Fruit fly (Drosophila melanogaster) whole organism, embryonic: ENCODE measurements around the gene mRRF2.

Source experiments
- ATbp ChIP-seq: fragments of 200-800 bp; sonication (Bioruptor generic); optimal IDR thresholded peaks from 2 replicates; lab custom pipeline; 2017; ENCODE audit warnings: missing biosample characterization, mild to moderate bottlenecking, missing genetic modification characterization, missing genetic modification reagents
- CG10959 ChIP-seq: fragments of 200-800 bp; sonication (Bioruptor generic); IDR thresholded peaks from 2 replicates; pipeline ENCODE4 v1.3.6; 2022; ENCODE audit warnings: missing biosample characterization, missing genetic modification characterization
- CG11504 ChIP-seq: fragments of 200-800 bp; sonication (Bioruptor generic); optimal IDR thresholded peaks from 3 replicates; lab custom pipeline; 2019; ENCODE audit warnings: missing biosample characterization, mild to moderate bottlenecking, missing genetic modification characterization, moderate library complexity
- CG11695 ChIP-seq: fragments of 200-800 bp; sonication (Bioruptor generic); IDR thresholded peaks from 3 replicates; pipeline ENCODE4 v1.3.6; 2022; ENCODE audit warnings: missing biosample characterization, missing genetic modification characterization
- CG12769 ChIP-seq: fragments of 200-800 bp; sonication (Bioruptor generic); optimal IDR thresholded peaks from 2 replicates; lab custom pipeline; 2019; ENCODE audit warnings: missing biosample characterization, mild to moderate bottlenecking, missing genetic modification characterization, moderate library complexity
- CG13287 ChIP-seq: fragments of 200-800 bp; sonication (Bioruptor generic); IDR thresholded peaks from 2 replicates; pipeline ENCODE4 v1.3.6; 2022; ENCODE audit warnings: missing biosample characterization, missing genetic modification characterization; ENCODE audit not compliant: partially characterized antibody
- CG13775 ChIP-seq: fragments of 200-800 bp; sonication (Bioruptor generic); optimal IDR thresholded peaks from 3 replicates; lab custom pipeline; 2017; ENCODE audit warnings: missing biosample characterization, mild to moderate bottlenecking, missing genetic modification characterization
- CG14860 ChIP-seq: fragments of 200-800 bp; sonication (Bioruptor generic); IDR thresholded peaks from 3 replicates; pipeline ENCODE4 v1.3.6; 2022; ENCODE audit warnings: missing biosample characterization, missing genetic modification characterization; ENCODE audit not compliant: partially characterized antibody
- CG15696 ChIP-seq: fragments of 200-800 bp; sonication (Bioruptor generic); optimal IDR thresholded peaks from 2 replicates; lab custom pipeline; 2019; ENCODE audit warnings: missing biosample characterization, mild to moderate bottlenecking, missing genetic modification characterization, moderate library complexity
- CG16779 ChIP-seq: fragments of 200-800 bp; sonication (Bioruptor generic); IDR thresholded peaks from 2 replicates; pipeline ENCODE4 v1.3.6; 2022; ENCODE audit warnings: missing biosample characterization, missing genetic modification characterization
- CG18619 ChIP-seq: fragments of 200-800 bp; sonication (Bioruptor generic); optimal IDR thresholded peaks from 3 replicates; lab custom pipeline; 2017; ENCODE audit warnings: missing biosample characterization, mild to moderate bottlenecking, missing genetic modification characterization
- CG2678 ChIP-seq: fragments of 200-800 bp; sonication (Bioruptor generic); optimal IDR thresholded peaks from 3 replicates; lab custom pipeline; 2019; ENCODE audit warnings: missing biosample characterization, mild to moderate bottlenecking, missing genetic modification characterization, moderate library complexity
- CG31441 ChIP-seq: fragments of 200-800 bp; sonication (Bioruptor generic); IDR thresholded peaks from 2 replicates; pipeline ENCODE4 v1.3.6; 2022; ENCODE audit warnings: missing biosample characterization, missing genetic modification characterization
- CG34224 ChIP-seq: fragments of 200-800 bp; sonication (Bioruptor generic); IDR thresholded peaks from 3 replicates; pipeline ENCODE4 v1.3.6; 2022; ENCODE audit warnings: missing biosample characterization, missing genetic modification characterization; ENCODE audit not compliant: partially characterized antibody
- CG42726 ChIP-seq: fragments of 200-800 bp; sonication (Bioruptor generic); IDR thresholded peaks from 2 replicates; pipeline ENCODE4 v1.3.6; 2022; ENCODE audit warnings: missing biosample characterization, missing genetic modification characterization; ENCODE audit not compliant: partially characterized antibody
- CG5953 ChIP-seq: fragments of 200-800 bp; sonication (Bioruptor generic); IDR thresholded peaks from 2 replicates; pipeline ENCODE4 v1.3.6; 2022; ENCODE audit warnings: missing biosample characterization, missing genetic modification characterization
- CG7745 ChIP-seq: fragments of 200-800 bp; sonication (Bioruptor generic); optimal IDR thresholded peaks from 2 replicates; lab custom pipeline; 2018; ENCODE audit warnings: missing biosample characterization, mild to moderate bottlenecking, missing genetic modification characterization, moderate library complexity
- CG8281 ChIP-seq: fragments of 200-800 bp; sonication (Bioruptor generic); optimal IDR thresholded peaks from 2 replicates; lab custom pipeline; 2018; ENCODE audit warnings: missing biosample characterization, mild to moderate bottlenecking, missing genetic modification characterization, moderate library complexity
- CG8478 ChIP-seq: fragments of >200 bp; optimal IDR thresholded peaks from 2 replicates; lab custom pipeline; 2018
- CoRest ChIP-seq: fragments of 200-800 bp; sonication (Bioruptor generic); optimal IDR thresholded peaks from 3 replicates; lab custom pipeline; 2018; ENCODE audit warnings: missing biosample characterization, mild to moderate bottlenecking, missing genetic modification characterization, moderate library complexity
- Dad ChIP-seq: fragments of 200-800 bp; sonication (Bioruptor generic); optimal IDR thresholded peaks from 3 replicates; lab custom pipeline; 2016; ENCODE audit warnings: missing biosample characterization, missing genetic modification characterization
- Dek ChIP-seq: fragments of 200-800 bp; sonication (Bioruptor generic); optimal IDR thresholded peaks from 3 replicates; lab custom pipeline; 2019; ENCODE audit warnings: missing biosample characterization, mild to moderate bottlenecking, missing genetic modification characterization, moderate library complexity
- Dfd ChIP-seq, 2 experiments: fragments of >200 bp; optimal IDR thresholded peaks; 2 replicates each; lab custom pipeline; 2017; ENCODE audit warnings: missing biosample characterization in 2 of 2, missing genetic modification characterization in 2 of 2
- Ets65A ChIP-seq: fragments of 200-800 bp; sonication (Bioruptor generic); peaks from one replicate; lab custom pipeline; 2016; ENCODE audit warnings: missing biosample characterization, missing genetic modification characterization
- HLH3B ChIP-seq: fragments of 200-800 bp; sonication (Bioruptor generic); IDR thresholded peaks from 2 replicates; pipeline ENCODE4 v1.3.6; 2022; ENCODE audit warnings: missing biosample characterization, missing genetic modification characterization
- HLHmδ ChIP-seq: fragments of 200-800 bp; sonication (Bioruptor generic); optimal IDR thresholded peaks from 2 replicates; lab custom pipeline; 2018; ENCODE audit warnings: missing biosample characterization, mild to moderate bottlenecking, missing genetic modification characterization, moderate library complexity
- Mad ChIP-seq: fragments of 200-800 bp; sonication (Bioruptor generic); optimal IDR thresholded peaks from 2 replicates; lab custom pipeline; 2016; ENCODE audit warnings: missing biosample characterization, missing genetic modification characterization
- Nf-YA ChIP-seq: fragments of 200-800 bp; sonication (Bioruptor generic); IDR thresholded peaks from 2 replicates; pipeline ENCODE4 v1.3.6; 2022; ENCODE audit warnings: missing biosample characterization, missing genetic modification characterization
- Nf-YC ChIP-seq: fragments of 200-800 bp; optimal IDR thresholded peaks from 3 replicates; lab custom pipeline; 2019; ENCODE audit warnings: missing biosample characterization, mild to moderate bottlenecking, missing genetic modification characterization, moderate library complexity
- NfI ChIP-seq: fragments of 200-800 bp; sonication (Bioruptor generic); optimal IDR thresholded peaks from 3 replicates; lab custom pipeline; 2018; ENCODE audit warnings: missing biosample characterization, mild to moderate bottlenecking, missing genetic modification characterization, moderate library complexity
- Scr ChIP-seq: fragments of 200-800 bp; sonication (Bioruptor generic); IDR thresholded peaks from 2 replicates; pipeline ENCODE4 v1.3.6; 2022; ENCODE audit warnings: missing biosample characterization, missing genetic modification characterization; ENCODE audit not compliant: partially characterized antibody
- Six4 ChIP-seq: fragments of 200-800 bp; sonication (Bioruptor generic); optimal IDR thresholded peaks from 2 replicates; lab custom pipeline; 2016; ENCODE audit warnings: missing biosample characterization, missing genetic modification characterization
- Taf1 ChIP-seq: fragments of 200-800 bp; sonication (Bioruptor generic); IDR thresholded peaks from 2 replicates; pipeline ENCODE4 v1.3.6; 2022; ENCODE audit warnings: missing biosample characterization, missing genetic modification characterization
- Vsx1 ChIP-seq: fragments of 200-800 bp; sonication (Bioruptor generic); optimal IDR thresholded peaks from 2 replicates; lab custom pipeline; 2017; ENCODE audit warnings: missing biosample characterization, mild to moderate bottlenecking, missing genetic modification characterization, missing genetic modification reagents
- Xbp1 ChIP-seq: fragments of 200-800 bp; sonication (Bioruptor generic); optimal IDR thresholded peaks from 3 replicates; lab custom pipeline; 2016; ENCODE audit warnings: missing biosample characterization, mild to moderate bottlenecking, missing genetic modification characterization
- cato ChIP-seq: fragments of 200-800 bp; sonication (Bioruptor generic); optimal IDR thresholded peaks from 2 replicates; lab custom pipeline; 2016; ENCODE audit warnings: missing biosample characterization, missing genetic modification characterization, borderline replicate concordance
- cwo ChIP-seq: fragments of 200-800 bp; sonication (Bioruptor generic); optimal IDR thresholded peaks from 3 replicates; lab custom pipeline; 2017; ENCODE audit warnings: missing biosample characterization, missing genetic modification characterization, mild to moderate bottlenecking, moderate library complexity, missing genetic modification reagents
- da ChIP-seq: fragments of 200-800 bp; sonication (Bioruptor generic); optimal IDR thresholded peaks from 2 replicates; lab custom pipeline; 2016; ENCODE audit warnings: missing biosample characterization, missing genetic modification characterization
- danr ChIP-seq: fragments of 200-800 bp; sonication (Bioruptor generic); IDR thresholded peaks from 2 replicates; pipeline ENCODE4 v1.3.6; 2022; ENCODE audit warnings: missing biosample characterization, missing genetic modification characterization
- dati ChIP-seq: fragments of 200-800 bp; sonication (Bioruptor generic); IDR thresholded peaks from 2 replicates; pipeline ENCODE4 v1.3.6; 2022; ENCODE audit warnings: missing biosample characterization, missing genetic modification characterization
- fd102C ChIP-seq: fragments of 200-800 bp; sonication (Bioruptor generic); optimal IDR thresholded peaks from 2 replicates; lab custom pipeline; 2018; ENCODE audit warnings: missing biosample characterization, mild to moderate bottlenecking, missing genetic modification characterization, moderate library complexity
- gfzf ChIP-seq: fragments of 200-800 bp; sonication (Bioruptor generic); optimal IDR thresholded peaks from 2 replicates; lab custom pipeline; 2016; ENCODE audit warnings: missing biosample characterization, mild to moderate bottlenecking, missing genetic modification characterization, moderate library complexity
- lilli ChIP-seq: fragments of 200-800 bp; sonication (Bioruptor generic); optimal IDR thresholded peaks from 3 replicates; lab custom pipeline; 2016; ENCODE audit warnings: missing biosample characterization, missing genetic modification characterization
- ranshi ChIP-seq: fragments of 200-800 bp; sonication (Bioruptor generic); IDR thresholded peaks from 2 replicates; pipeline ENCODE4 v1.3.6; 2022; ENCODE audit warnings: missing biosample characterization, missing genetic modification characterization
- salm ChIP-seq: fragments of 200-800 bp; sonication (Bioruptor generic); optimal IDR thresholded peaks from 2 replicates; lab custom pipeline; 2018; ENCODE audit warnings: missing biosample characterization, mild to moderate bottlenecking, missing genetic modification characterization
- sd ChIP-seq: fragments of 200-800 bp; sonication (Bioruptor generic); optimal IDR thresholded peaks from 3 replicates; lab custom pipeline; 2018; ENCODE audit warnings: missing biosample characterization, mild to moderate bottlenecking, missing genetic modification characterization, moderate library complexity
- tll ChIP-seq, 2 experiments: fragments of 200-800 bp in 1 of 2; fragments of >200 bp in 1 of 2; sonication (Bioruptor generic) in 1 of 2; optimal IDR thresholded peaks; 2 replicates each; lab custom pipeline; 2017 to 2019; ENCODE audit warnings: missing biosample characterization in 2 of 2, missing genetic modification characterization in 2 of 2, mild to moderate bottlenecking in 1 of 2, moderate library complexity in 1 of 2
- trh ChIP-seq: fragments of 200-800 bp; sonication (Bioruptor generic); optimal IDR thresholded peaks from 2 replicates; lab custom pipeline; 2016; ENCODE audit warnings: missing biosample characterization, missing genetic modification characterization
- ttk ChIP-seq: fragments of 200-800 bp; sonication (Bioruptor generic); IDR thresholded peaks from 2 replicates; pipeline ENCODE4 v2.1.2; 2022; ENCODE audit warnings: missing biosample characterization, missing genetic modification characterization
- tup ChIP-seq: fragments of 200-800 bp; sonication (Bioruptor generic); optimal IDR thresholded peaks from 2 replicates; lab custom pipeline; 2016; ENCODE audit warnings: missing biosample characterization, mild to moderate bottlenecking, missing genetic modification characterization, moderate library complexity
- yki ChIP-seq: fragments of >200 bp; optimal IDR thresholded peaks from 3 replicates; lab custom pipeline; 2018

mRRF2 gene

dm6 chr3R:22627936-22628513 is 14.5 kb downstream of the mRRF2 start (continued):
- no peak for TF ChIP-seq gfzf (GFP tag; lab: Kevin White, UChicago)
- TF ChIP-seq CG13775 (GFP tag; lab: Kevin White, UChicago) = no peak
- no peak for TF ChIP-seq ttk (GFP tag; lab: Robert Waterston, UW)
- TF ChIP-seq CG8478 (lab: Kevin White, UChicago) = no peak
- TF ChIP-seq HLHmδ (GFP tag; lab: Kevin White, UChicago) = no peak
- TF ChIP-seq CG18619 (GFP tag; lab: Kevin White, UChicago) = peak; percentile 17
- peak; percentile 50 for TF ChIP-seq CG12769
- TF ChIP-seq CG11504 (tag; lab: Kevin White, UChicago) = peak; percentile 54
- no peak for TF ChIP-seq Nf-YC (tag; lab: Kevin White, UChicago)
- TF ChIP-seq Ets65A (GFP tag; lab: Kevin White, UChicago) = no peak
- TF ChIP-seq CG31441 (GFP tag; lab: Robert Waterston, UW) = no peak
- TF ChIP-seq Dad (GFP tag; lab: Kevin White, UChicago) = no peak
- TF ChIP-seq HLH3B (GFP tag; lab: Robert Waterston, UW) = 0 out of 2 replicates have a peak, but pooled peaks have one; percentile 8
- TF ChIP-seq Vsx1 (GFP tag; lab: Kevin White, UChicago) = no peak
- no peak for TF ChIP-seq CG8281 (tag; lab: Kevin White, UChicago)
- no peak for TF ChIP-seq CG14860 (GFP tag; lab: Robert Waterston, UW)
- no peak for TF ChIP-seq ranshi
- no peak for TF ChIP-seq Six4
- no peak for TF ChIP-seq fd102C (GFP tag; lab: Kevin White, UChicago)
- TF ChIP-seq danr (GFP tag; lab: Robert Waterston, UW) = no peak
- peak; percentile 22 for TF ChIP-seq Dek (tag; lab: Kevin White, UChicago)
- no peak for TF ChIP-seq Dfd (GFP tag; optimal IDR thresholded peaks at IDR 0.05; lab: Kevin White, UChicago)
- no peak for TF ChIP-seq trh
- TF ChIP-seq CG11695 (GFP tag; lab: Robert Waterston, UW) = no peak
- TF ChIP-seq salm (tag; lab: Kevin White, UChicago) = no peak
- no peak for TF ChIP-seq CG10959 (GFP tag; lab: Robert Waterston, UW)
- TF ChIP-seq CG16779 (GFP tag; lab: Robert Waterston, UW) = no peak
- TF ChIP-seq Scr (GFP tag; lab: Robert Waterston, UW) = no peak
- TF ChIP-seq Mad = no peak
- no peak for TF ChIP-seq CG7745 (tag; lab: Kevin White, UChicago)
- no peak for TF ChIP-seq ATbp (GFP tag; lab: Kevin White, UChicago)
- no peak for TF ChIP-seq Taf1 (GFP tag; lab: Robert Waterston, UW)
- TF ChIP-seq tup = no peak
- peak; percentile 57 for TF ChIP-seq lilli (GFP tag; lab: Kevin White, UChicago)
- peak; percentile 37 for TF ChIP-seq CG2678
- no peak for TF ChIP-seq CG15696 (tag; lab: Kevin White, UChicago)
- TF ChIP-seq Nf-YA = no peak
- peak; percentile 44 for TF ChIP-seq Xbp1 (GFP tag; lab: Kevin White, UChicago)
- peak; percentile 54 for TF ChIP-seq CoRest (tag; lab: Kevin White, UChicago)
- no peak for TF ChIP-seq CG13287
- no peak for TF ChIP-seq tll (GFP tag; optimal IDR thresholded peaks at IDR 0.05; lab: Kevin White, UChicago)
- TF ChIP-seq CG34224 (GFP tag; lab: Robert Waterston, UW) = no peak
- peak; percentile 42 for TF ChIP-seq NfI
- no peak for TF ChIP-seq sd (tag; lab: Kevin White, UChicago)
- no peak for TF ChIP-seq dati
- no peak for TF ChIP-seq CG5953 (GFP tag; lab: Robert Waterston, UW)
- no peak for TF ChIP-seq CG42726 (GFP tag; lab: Robert Waterston, UW)
- no peak for TF ChIP-seq yki (lab: Kevin White, UChicago)
- TF ChIP-seq cato (GFP tag; lab: Kevin White, UChicago) = no peak
- TF ChIP-seq da (GFP tag; lab: Kevin White, UChicago) = no peak
- TF ChIP-seq cwo (GFP tag; lab: Kevin White, UChicago) = no peak
